Worm (Caenorhabditis elegans): Measurements from ENCODE around the gene C14H10.2.

DNA sequence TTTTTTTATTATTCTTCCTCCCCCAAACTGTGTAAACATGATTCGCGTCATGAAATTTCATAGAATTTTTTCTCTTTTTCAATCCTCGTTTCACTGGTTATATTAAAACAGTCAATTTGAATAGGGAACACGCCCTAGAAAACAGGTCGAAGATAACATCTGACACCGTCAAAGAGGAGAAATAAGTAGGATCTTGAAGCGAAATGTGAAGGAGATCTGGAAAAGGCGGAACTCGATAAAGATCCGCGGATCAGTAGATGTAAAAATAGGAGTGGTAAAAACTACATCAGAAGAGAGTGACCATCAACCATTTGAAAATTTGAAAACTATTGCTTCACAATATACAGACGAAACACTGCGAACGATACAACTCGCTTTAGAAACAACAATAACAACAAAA is 25.5 kb downstream of the C14H10.2 start:
- TF ChIP-seq lin-15B (tag; optimal IDR thresholded peaks at IDR 0.05) (no peak), daf-12 (tag; optimal IDR thresholded peaks at IDR 0.05) (no peak), pqm-1 (tag; optimal IDR thresholded peaks at IDR 0.05) (no peak), nhr-237 (tag; optimal IDR thresholded peaks at IDR 0.05) (no peak), nhr-23 (tag; optimal IDR thresholded peaks at IDR 0.05) (peak; percentile 38)
